Worm (Caenorhabditis elegans) whole organism, midembryonic: ENCODE results near the gene K08D8.6.

ENCODE experiments used
- T22C8.4 ChIP-seq: fragments of 200-800 bp; sonication (Bioruptor generic); IDR thresholded peaks from 2 replicates; pipeline ENCODE4 v1.3.6; 2022; ENCODE audit warnings: missing genetic modification characterization, missing compliant biosample characterization
- cog-1 ChIP-seq: sonication (generic microtip); optimal IDR thresholded peaks from 2 replicates; lab custom pipeline; 2016; ENCODE audit warnings: missing genetic modification characterization, missing compliant biosample characterization
- flt-1 ChIP-seq: fragments of 200-800 bp; sonication (Bioruptor generic); IDR thresholded peaks from 2 replicates; pipeline ENCODE4 v1.3.6; 2022; ENCODE audit warnings: missing genetic modification characterization, missing compliant biosample characterization
- klf-2 ChIP-seq: fragments of 200-800 bp; sonication (Bioruptor generic); conservative IDR thresholded peaks from 2 replicates; pipeline ENCODE4 v1.3.6; 2022; ENCODE audit warnings: missing genetic modification reagents, missing genetic modification characterization, missing compliant biosample characterization
- med-1 ChIP-seq: sonication (generic microtip); optimal IDR thresholded peaks from 2 replicates; lab custom pipeline; 2017; ENCODE audit warnings: missing genetic modification characterization, mild to moderate bottlenecking, missing compliant biosample characterization, antibody characterized with exemption, missing genetic modification reagents; ENCODE audit not compliant: insufficient read depth
- ref-1 ChIP-seq: fragments of 200-800 bp; sonication (Bioruptor generic); conservative IDR thresholded peaks from 2 replicates; pipeline ENCODE4 v1.3.6; 2022; ENCODE audit warnings: missing genetic modification reagents, missing genetic modification characterization, missing compliant biosample characterization
- tab-1 ChIP-seq: fragments of 200-800 bp; sonication (Bioruptor generic); IDR thresholded peaks from 2 replicates; pipeline ENCODE4 v1.3.6; 2022; ENCODE audit warnings: missing genetic modification characterization, missing compliant biosample characterization
- ztf-23 ChIP-seq: fragments of 200-800 bp; sonication (Bioruptor generic); IDR thresholded peaks from 2 replicates; pipeline ENCODE4 v1.3.6; 2022; ENCODE audit warnings: missing genetic modification reagents, missing genetic modification characterization, missing compliant biosample characterization
- ztf-29 ChIP-seq: fragments of 200-800 bp; sonication (Bioruptor generic); IDR thresholded peaks from 2 replicates; pipeline ENCODE4 v1.3.6; 2022; ENCODE audit warnings: missing genetic modification reagents, missing genetic modification characterization, missing compliant biosample characterization

The K08D8.6 gene

DNA sequence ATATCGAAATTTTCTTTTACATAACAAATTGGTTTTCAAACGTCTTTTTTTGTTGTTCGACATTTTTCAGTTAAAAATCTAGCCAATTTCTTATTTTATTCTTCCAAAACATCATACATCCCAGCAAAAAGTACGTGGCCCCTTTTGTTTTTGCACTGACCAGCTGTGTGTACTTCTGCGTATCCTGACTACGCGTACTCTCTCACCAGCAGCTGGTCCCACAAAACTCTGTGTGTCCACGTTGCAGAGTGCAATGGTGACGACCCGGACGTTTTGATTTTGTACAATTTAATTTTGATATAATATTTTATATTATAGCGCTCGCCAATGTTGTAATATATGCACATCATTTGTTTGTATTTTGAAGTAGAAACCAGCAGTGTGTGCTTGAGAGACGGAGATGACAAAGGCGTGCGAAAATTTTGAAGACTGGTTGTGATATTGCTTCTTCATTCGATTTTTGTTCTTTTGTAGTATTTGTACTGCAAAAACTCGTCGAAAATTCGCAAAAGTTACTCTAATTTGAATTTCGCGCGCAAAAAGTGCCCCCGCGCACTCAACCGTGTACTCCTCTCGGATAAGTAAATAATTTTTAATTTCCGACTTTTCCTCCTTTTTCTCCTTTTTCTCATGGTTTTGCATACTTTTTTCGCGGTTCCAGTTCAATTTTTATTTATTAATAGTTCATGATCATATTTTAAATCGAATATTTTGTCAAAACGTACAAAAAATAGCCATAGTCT is 35.8 kb downstream of the K08D8.6 start:
- TF ChIP-seq T22C8.4 (GFP tag; lab: Robert Waterston, UW): no peak
- TF ChIP-seq klf-2 (GFP tag; lab: Robert Waterston, UW): no peak
- TF ChIP-seq ztf-23 (GFP tag; lab: Robert Waterston, UW): no peak
- TF ChIP-seq flt-1 (GFP tag; lab: Robert Waterston, UW): no peak
- TF ChIP-seq cog-1 (tag; lab: Kevin White, UChicago): no peak
- no peak for TF ChIP-seq ztf-29 (GFP tag; lab: Robert Waterston, UW)
- TF ChIP-seq med-1 (GFP tag; lab: Kevin White, UChicago): no peak
- no peak for TF ChIP-seq tab-1
- TF ChIP-seq ref-1: no peak

DNA sequence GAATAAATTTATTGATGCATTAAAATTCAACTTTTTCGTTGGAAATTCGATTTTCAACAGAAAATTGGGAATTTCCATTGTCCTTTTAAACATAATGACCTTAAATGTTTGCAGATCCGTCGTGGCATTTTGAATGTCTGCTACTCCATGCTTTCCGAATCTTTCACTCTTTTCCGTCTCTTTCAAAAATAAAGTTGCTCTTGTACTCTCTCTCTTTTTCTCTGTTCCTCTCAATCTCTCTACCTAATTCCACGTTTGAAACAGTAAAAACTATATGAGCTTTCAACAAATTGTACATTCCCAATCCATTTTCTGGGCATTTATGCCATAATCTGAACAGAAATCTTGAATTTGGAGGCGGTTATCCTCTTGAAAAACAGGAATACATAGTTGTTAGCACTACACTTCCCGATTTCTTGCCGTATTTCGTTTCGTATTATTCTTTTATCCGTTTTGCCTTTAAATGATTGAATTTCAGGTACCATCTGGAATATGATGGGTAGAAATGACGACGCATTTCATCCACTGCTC is 41.2 kb downstream of the K08D8.6 start, which contains the start of gene srf-3:
Gene srf-3 (plus strand): TSS at position 481 of the 531 bp plus-strand sequence.
- TF ChIP-seq med-1 (GFP tag; lab: Kevin White, UChicago) (no peak), ref-1 (no peak), klf-2 (GFP tag; lab: Robert Waterston, UW) (no peak), ztf-23 (GFP tag; lab: Robert Waterston, UW) (no peak), tab-1 (no peak)

DNA sequence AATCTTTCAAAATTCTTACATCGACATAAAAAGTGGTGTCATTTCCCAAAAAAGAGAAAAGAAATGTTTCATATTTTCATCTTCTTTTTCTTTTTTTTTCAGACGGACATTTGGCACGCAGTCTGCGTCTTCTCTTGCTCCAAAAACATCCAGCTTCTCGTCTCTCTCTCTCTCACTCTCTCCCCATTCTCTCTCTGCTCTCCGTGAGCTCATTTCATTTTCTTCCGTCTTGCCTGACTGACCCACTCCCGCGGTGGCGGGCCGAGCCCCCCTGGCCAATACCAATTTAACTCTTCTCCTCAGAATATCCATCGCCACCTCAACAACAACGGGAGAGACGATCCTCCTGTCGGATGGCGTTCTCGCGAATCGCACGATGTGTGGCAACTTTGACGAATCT is 44.7 kb downstream of the K08D8.6 start, which contains the start of gene txt-19:
Gene txt-19 (plus strand): TSS at position 304 of the 400 bp plus-strand sequence.
- no peak for TF ChIP-seq med-1 (GFP tag; lab: Kevin White, UChicago)
- no peak for TF ChIP-seq flt-1 (GFP tag; lab: Robert Waterston, UW)
- no peak for TF ChIP-seq ref-1
- no peak for TF ChIP-seq ztf-23 (GFP tag; lab: Robert Waterston, UW)
- TF ChIP-seq ztf-29 (GFP tag; lab: Robert Waterston, UW): no peak
- no peak for TF ChIP-seq cog-1 (tag; lab: Kevin White, UChicago)
- no peak for TF ChIP-seq T22C8.4 (GFP tag; lab: Robert Waterston, UW)
- no peak for TF ChIP-seq klf-2 (GFP tag; lab: Robert Waterston, UW)
- TF ChIP-seq tab-1: no peak

DNA sequence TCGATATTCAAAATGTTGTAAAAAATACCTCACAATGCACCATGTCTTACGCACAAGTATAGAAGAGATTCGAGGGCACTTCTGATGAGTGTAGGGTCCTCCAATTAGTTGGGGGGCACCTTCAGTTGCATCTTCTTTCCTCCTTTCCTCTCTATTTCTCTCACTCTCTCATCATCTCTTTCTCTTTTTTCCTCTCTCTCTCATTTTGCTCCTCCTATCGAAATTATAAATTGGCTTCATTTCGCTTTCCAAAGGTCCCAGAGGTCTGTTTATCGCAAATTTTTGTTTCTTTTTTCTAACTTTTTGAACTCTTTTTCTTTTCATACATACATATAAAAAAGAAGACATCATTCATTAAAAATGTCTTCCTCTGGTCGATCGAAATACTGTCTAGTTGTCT is 47.4 kb downstream of the K08D8.6 start:
- TF ChIP-seq ztf-29 (GFP tag; lab: Robert Waterston, UW) (no peak), cog-1 (tag; lab: Kevin White, UChicago) (no peak), T22C8.4 (GFP tag; lab: Robert Waterston, UW) (no peak), ztf-23 (GFP tag; lab: Robert Waterston, UW) (no peak), ref-1 (no peak), tab-1 (no peak), flt-1 (GFP tag; lab: Robert Waterston, UW) (no peak), med-1 (GFP tag; lab: Kevin White, UChicago) (no peak), klf-2 (GFP tag; lab: Robert Waterston, UW) (no peak)

DNA sequence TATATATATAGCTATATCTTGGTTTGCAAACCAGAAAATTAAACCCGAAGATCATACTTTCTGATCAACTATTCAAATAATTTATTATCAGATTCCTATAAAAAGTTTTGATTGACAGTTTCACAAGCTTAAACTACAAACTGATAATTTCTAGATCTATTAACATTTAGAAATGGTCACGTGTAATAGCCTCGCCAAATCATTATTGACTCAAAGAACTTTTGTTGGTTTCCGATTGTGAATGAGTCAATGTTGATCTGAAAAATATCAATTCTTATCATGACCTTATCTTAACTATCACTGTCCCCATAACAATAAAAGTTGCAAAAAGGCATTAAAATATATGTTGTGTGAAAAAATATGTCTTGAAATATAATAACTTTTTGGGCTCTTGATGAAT is 48.2 kb downstream of the K08D8.6 start:
- no peak for TF ChIP-seq klf-2 (GFP tag; lab: Robert Waterston, UW)
- no peak for TF ChIP-seq ztf-29 (GFP tag; lab: Robert Waterston, UW)
- no peak for TF ChIP-seq med-1 (GFP tag; lab: Kevin White, UChicago)
- TF ChIP-seq T22C8.4 (GFP tag; lab: Robert Waterston, UW): no peak
- no peak for TF ChIP-seq ztf-23 (GFP tag; lab: Robert Waterston, UW)
- TF ChIP-seq tab-1: no peak
- TF ChIP-seq ref-1: no peak
- no peak for TF ChIP-seq cog-1 (tag; lab: Kevin White, UChicago)
- no peak for TF ChIP-seq flt-1 (GFP tag; lab: Robert Waterston, UW)

DNA sequence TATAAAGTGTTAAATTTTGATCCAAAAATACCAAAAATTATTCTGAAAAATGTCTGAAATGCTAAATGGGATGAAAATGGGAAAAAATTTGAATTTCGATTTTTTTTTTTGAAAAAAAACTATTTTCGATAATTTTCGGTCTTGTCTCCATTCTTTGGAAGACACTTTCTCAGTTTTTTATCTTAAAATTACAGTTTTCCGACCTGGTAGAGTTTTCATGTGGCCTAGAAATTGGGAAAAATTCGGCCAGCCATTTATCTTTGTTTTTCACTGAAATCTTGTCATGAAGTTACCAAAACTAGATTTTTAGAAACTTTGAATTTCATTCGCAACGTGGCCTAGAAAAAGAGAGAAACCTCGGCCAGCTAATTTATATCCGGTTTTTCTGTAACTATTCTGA is 49.4 kb downstream of the K08D8.6 start:
- TF ChIP-seq ztf-23 (GFP tag; lab: Robert Waterston, UW) (no peak), tab-1 (no peak), T22C8.4 (GFP tag; lab: Robert Waterston, UW) (no peak), ref-1 (no peak), klf-2 (GFP tag; lab: Robert Waterston, UW) (no peak), flt-1 (GFP tag; lab: Robert Waterston, UW) (no peak), ztf-29 (GFP tag; lab: Robert Waterston, UW) (no peak), cog-1 (tag; lab: Kevin White, UChicago) (no peak)

DNA sequence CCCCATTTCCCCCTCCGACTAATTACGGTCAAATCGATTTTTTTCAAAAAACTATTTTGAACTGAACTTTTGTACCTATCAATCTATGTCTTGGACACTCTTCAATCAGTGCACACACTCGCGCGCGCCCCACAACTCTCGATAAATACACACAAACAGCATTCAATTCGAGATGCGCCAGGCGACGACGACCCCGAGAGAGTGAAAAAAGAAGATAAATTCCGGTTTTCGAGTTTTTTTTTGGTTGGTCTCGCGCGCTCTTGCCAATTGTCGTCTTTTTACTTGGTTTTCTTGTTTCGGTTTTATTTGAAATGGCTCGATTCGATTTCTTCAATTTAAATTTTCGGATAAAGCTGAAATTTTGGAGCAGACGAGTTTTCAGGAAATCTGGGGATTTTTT is 50.0 kb downstream of the K08D8.6 start:
- TF ChIP-seq ztf-29 (GFP tag; lab: Robert Waterston, UW) (no peak), T22C8.4 (GFP tag; lab: Robert Waterston, UW) (no peak), tab-1 (no peak), med-1 (GFP tag; lab: Kevin White, UChicago) (no peak), ztf-23 (GFP tag; lab: Robert Waterston, UW) (no peak), ref-1 (no peak), cog-1 (tag; lab: Kevin White, UChicago) (no peak), flt-1 (GFP tag; lab: Robert Waterston, UW) (no peak), klf-2 (GFP tag; lab: Robert Waterston, UW) (no peak)
